Fruit fly (Drosophila melanogaster): Measurements from ENCODE around the gene CG31436.

DNA sequence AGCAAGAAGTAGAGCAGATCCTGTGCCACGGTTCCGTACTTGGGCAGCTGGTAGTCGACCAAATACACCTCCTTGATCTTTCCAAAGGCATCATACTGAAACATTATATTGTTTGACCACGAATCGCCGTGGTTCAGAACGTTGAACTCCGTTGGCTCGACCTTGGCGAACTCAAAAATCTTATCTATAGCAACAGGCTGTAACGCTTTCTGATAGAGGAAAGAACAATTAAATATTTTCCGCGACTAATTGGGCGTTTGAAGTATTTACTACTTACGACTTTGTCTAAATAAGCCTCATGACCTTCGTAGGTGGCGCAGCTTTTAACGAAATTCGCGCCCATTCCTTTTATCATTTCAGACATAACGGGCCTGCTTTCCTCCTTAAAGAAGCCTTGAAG lies 17.7 kb downstream of the CG31436 start:
- TF ChIP-seq CG7101 (tag; optimal IDR thresholded peaks at IDR 0.05): no peak
- TF ChIP-seq Crg-1 (GFP tag; optimal IDR thresholded peaks at IDR 0.05): no peak

Data from whole organism, adult.